Worm (Caenorhabditis elegans) whole organism, young adult: ENCODE results near the gene F17C8.3.

Experiments used
- C17E4.6 ChIP-seq: fragments of 200-800 bp; sonication (Bioruptor generic); IDR thresholded peaks from 2 replicates; pipeline ENCODE4 v1.3.6; 2022; ENCODE audit warnings: missing genetic modification reagents, missing genetic modification characterization, missing compliant biosample characterization
- D2030.7 ChIP-seq: fragments of 200-800 bp; sonication (Bioruptor generic); IDR thresholded peaks from 2 replicates; pipeline ENCODE4 v1.3.6; 2022; ENCODE audit warnings: missing genetic modification reagents, missing genetic modification characterization, missing compliant biosample characterization
- F33H1.4 ChIP-seq: fragments of 200-800 bp; sonication (Bioruptor generic); IDR thresholded peaks from 2 replicates; pipeline ENCODE4 v1.3.6; 2022; ENCODE audit warnings: missing genetic modification reagents, missing genetic modification characterization, missing compliant biosample characterization
- aptf-2 ChIP-seq: fragments of 200-800 bp; sonication (Bioruptor generic); conservative IDR thresholded peaks from 2 replicates; pipeline ENCODE4 v1.3.6; 2022; ENCODE audit warnings: missing genetic modification reagents, missing genetic modification characterization, missing compliant biosample characterization
- aptf-3 ChIP-seq: fragments of 200-800 bp; sonication (Bioruptor generic); IDR thresholded peaks from 2 replicates; pipeline ENCODE4 v1.3.6; 2022; ENCODE audit warnings: missing genetic modification characterization, missing compliant biosample characterization
- dpl-1 ChIP-seq: fragments of 150-350 bp; optimal IDR thresholded peaks from 2 replicates; lab custom pipeline; 2014; ENCODE audit warnings: missing biosample characterization, missing genetic modification reagents, missing genetic modification characterization
- efl-1 ChIP-seq: fragments of 150-350 bp; optimal IDR thresholded peaks from 2 replicates; lab custom pipeline; 2014; ENCODE audit warnings: missing biosample characterization, missing genetic modification reagents, missing genetic modification characterization
- him-1 ChIP-seq: sonication (generic microtip); optimal IDR thresholded peaks from 2 replicates; lab custom pipeline; 2016; ENCODE audit warnings: missing genotype, missing genetic modification reagents, missing genetic modification characterization, missing compliant biosample characterization
- hmg-1.2 ChIP-seq: fragments of 200-800 bp; sonication (Bioruptor generic); IDR thresholded peaks from 2 replicates; pipeline ENCODE4 v1.3.6; 2022; ENCODE audit warnings: missing genetic modification reagents, missing genetic modification characterization, missing compliant biosample characterization
- lin-54 ChIP-seq: fragments of 200-800 bp; sonication (Bioruptor generic); optimal IDR thresholded peaks from 2 replicates; lab custom pipeline; 2018; ENCODE audit warnings: mild to moderate bottlenecking, missing genetic modification characterization, missing compliant biosample characterization
- lsl-1 ChIP-seq: fragments of 200-800 bp; sonication (Bioruptor generic); optimal IDR thresholded peaks from 2 replicates; lab custom pipeline; 2018; ENCODE audit warnings: mild to moderate bottlenecking, missing genetic modification characterization, moderate library complexity, missing compliant biosample characterization
- madf-6 ChIP-seq: fragments of 200-800 bp; sonication (Bioruptor generic); IDR thresholded peaks from 2 replicates; pipeline ENCODE4 v1.3.6; 2022; ENCODE audit warnings: missing genetic modification reagents, missing genetic modification characterization, missing compliant biosample characterization
- madf-8 ChIP-seq: fragments of 200-800 bp; sonication (Bioruptor generic); conservative IDR thresholded peaks from 2 replicates; pipeline ENCODE4 v1.3.6; 2022; ENCODE audit warnings: missing genetic modification reagents, missing genetic modification characterization, missing compliant biosample characterization
- nhr-80 ChIP-seq: sonication (generic microtip); optimal IDR thresholded peaks from 2 replicates; lab custom pipeline; 2016; ENCODE audit warnings: missing genetic modification characterization, missing compliant biosample characterization
- pbrm-1 ChIP-seq: fragments of 200-800 bp; sonication (Bioruptor generic); IDR thresholded peaks from 2 replicates; pipeline ENCODE4 v1.3.6; 2022; ENCODE audit warnings: missing genetic modification reagents, missing genetic modification characterization, missing compliant biosample characterization
- rcor-1 ChIP-seq: fragments of 200-800 bp; sonication (Bioruptor generic); IDR thresholded peaks from 2 replicates; pipeline ENCODE4 v1.3.6; 2022; ENCODE audit warnings: missing genetic modification reagents, missing genetic modification characterization, missing compliant biosample characterization
- snpc-1.3 ChIP-seq: sonication (generic microtip); optimal IDR thresholded peaks from 2 replicates; lab custom pipeline; 2017; ENCODE audit warnings: missing genetic modification characterization, mild to moderate bottlenecking, missing compliant biosample characterization, antibody characterized with exemption, moderate library complexity, missing genotype, missing genetic modification reagents; ENCODE audit not compliant: insufficient read depth
- xnd-1 ChIP-seq: sonication (generic microtip); optimal IDR thresholded peaks from 2 replicates; lab custom pipeline; 2016; ENCODE audit warnings: missing genotype, missing genetic modification reagents, missing genetic modification characterization, missing compliant biosample characterization
- ztf-22 ChIP-seq: fragments of 200-800 bp; sonication (Bioruptor generic); optimal IDR thresholded peaks from 2 replicates; lab custom pipeline; 2018; ENCODE audit warnings: mild to moderate bottlenecking, missing genetic modification characterization, moderate library complexity, missing compliant biosample characterization

F17C8.3 gene

ce11 chrIII:4778003-4778402 lies 46.3 kb downstream of the F17C8.3 start, which contains the start of gene B0393.7:
TSS of gene B0393.7 (minus strand) at chrIII:4778103.
- TF ChIP-seq aptf-3, result no peak
- TF ChIP-seq, all 124 proteins: peak for 0

- TF ChIP-seq nhr-80 (tag; lab: Kevin White, UChicago), result peak; percentile 20
- no peak for TF ChIP-seq ztf-22 (GFP tag; lab: Kevin White, UChicago)
Observed at ce11 chrIII:4779855-4780254, 48.1 kb downstream of the F17C8.3 start, which contains the start of gene B0393.9. TSS of gene B0393.9 (minus strand) at chrIII:4780157.

- TF ChIP-seq rcor-1, result 0 out of 2 replicates have a peak, but pooled peaks have one; percentile 12
- TF ChIP-seq lsl-1 (GFP tag; lab: Kevin White, UChicago), result peak; percentile 78
- TF ChIP-seq D2030.7 (GFP tag; lab: Robert Waterston, UW), result peak; percentile 62
- peak; percentile 63 for TF ChIP-seq efl-1 (GFP tag; lab: Kevin White, UChicago)
- TF ChIP-seq aptf-2 (GFP tag; lab: Robert Waterston, UW), result 0 out of 2 replicates have a peak, but pooled peaks have one; percentile 25
- TF ChIP-seq madf-8 (GFP tag; lab: Robert Waterston, UW), result peak; percentile 56
- peak; percentile 24 for TF ChIP-seq dpl-1 (GFP tag; lab: Kevin White, UChicago)
- TF ChIP-seq lin-54, result peak; percentile 43
- peak; percentile 53; the same call in 1 of the 2 replicates for TF ChIP-seq C17E4.6 (GFP tag; lab: Robert Waterston, UW)
- peak; percentile 73 for TF ChIP-seq xnd-1 (tag; lab: Kevin White, UChicago)
- TF ChIP-seq snpc-1.3, result peak; percentile 12
- TF ChIP-seq F33H1.4 (GFP tag; lab: Robert Waterston, UW), result peak; percentile 77
- TF ChIP-seq madf-6, result peak; percentile 88
- TF ChIP-seq pbrm-1 (GFP tag; lab: Robert Waterston, UW), result 0 out of 2 replicates have a peak, but pooled peaks have one; percentile 21
- TF ChIP-seq him-1 (tag; lab: Kevin White, UChicago), result peak; percentile 12
- TF ChIP-seq hmg-1.2 (GFP tag; lab: Robert Waterston, UW), result peak; percentile 24; the same call in 1 of the 2 replicates
Observed at ce11 chrIII:4781937-4782576, 50.3 kb downstream of the F17C8.3 start, which contains the start of the genes gex-5 and C38D4.10. TSS of gene gex-5 (minus strand) at chrIII:4781987. TSS of gene C38D4.10 (plus strand) at chrIII:4782526.
